Fruit fly (Drosophila melanogaster) whole organism, embryonic: Measurements from ENCODE around the gene bsf.

Experiments used
- Aef1 ChIP-seq: fragments of 200-800 bp; sonication (Bioruptor generic); IDR thresholded peaks from 3 replicates; pipeline ENCODE4 v1.3.6; 2022; ENCODE audit warnings: missing biosample characterization, missing genetic modification characterization
- B-H2 ChIP-seq: fragments of 200-800 bp; sonication (Bioruptor generic); optimal IDR thresholded peaks from 2 replicates; lab custom pipeline; 2018; ENCODE audit warnings: missing biosample characterization, mild to moderate bottlenecking, missing genetic modification characterization
- Bgb ChIP-seq: fragments of 200-800 bp; sonication (Bioruptor generic); IDR thresholded peaks from 2 replicates; pipeline ENCODE4 v1.3.6; 2022; ENCODE audit warnings: missing biosample characterization, missing genetic modification characterization; ENCODE audit not compliant: partially characterized antibody
- CG1024 ChIP-seq: fragments of 200-800 bp; sonication (Bioruptor generic); IDR thresholded peaks from 2 replicates; pipeline ENCODE4 v1.3.6; 2022; ENCODE audit warnings: missing biosample characterization, missing genetic modification characterization
- CG10543 ChIP-seq: fragments of 200-800 bp; sonication (Bioruptor generic); optimal IDR thresholded peaks from 3 replicates; lab custom pipeline; 2017; ENCODE audit warnings: missing biosample characterization, mild to moderate bottlenecking, missing genetic modification characterization, moderate library complexity
- CG11247 ChIP-seq: fragments of 200-800 bp; sonication (Bioruptor generic); IDR thresholded peaks from 2 replicates; pipeline ENCODE4 v1.3.6; 2022; ENCODE audit warnings: missing biosample characterization, missing genetic modification characterization
- CG11398 ChIP-seq: fragments of 200-800 bp; sonication (Bioruptor generic); optimal IDR thresholded peaks from 2 replicates; lab custom pipeline; 2016; ENCODE audit warnings: missing biosample characterization, missing genetic modification characterization
- CG11695 ChIP-seq: fragments of 200-800 bp; sonication (Bioruptor generic); IDR thresholded peaks from 3 replicates; pipeline ENCODE4 v1.3.6; 2022; ENCODE audit warnings: missing biosample characterization, missing genetic modification characterization
- CG12071 ChIP-seq: fragments of 200-800 bp; sonication (Bioruptor generic); optimal IDR thresholded peaks from 3 replicates; lab custom pipeline; 2018; ENCODE audit warnings: missing biosample characterization, mild to moderate bottlenecking, missing genetic modification characterization
- CG12659 ChIP-seq: fragments of 200-800 bp; sonication (Bioruptor generic); optimal IDR thresholded peaks from 3 replicates; lab custom pipeline; 2017; ENCODE audit warnings: mild to moderate bottlenecking, missing biosample characterization, missing genetic modification reagents, missing genetic modification characterization
- CG12942 ChIP-seq: fragments of 200-800 bp; sonication (Bioruptor generic); optimal IDR thresholded peaks from 3 replicates; lab custom pipeline; 2016; ENCODE audit warnings: missing biosample characterization, missing genetic modification characterization
- CG13287 ChIP-seq: fragments of 200-800 bp; sonication (Bioruptor generic); IDR thresholded peaks from 2 replicates; pipeline ENCODE4 v1.3.6; 2022; ENCODE audit warnings: missing biosample characterization, missing genetic modification characterization; ENCODE audit not compliant: partially characterized antibody
- CG13296 ChIP-seq: fragments of 200-800 bp; sonication (Bioruptor generic); optimal IDR thresholded peaks from 3 replicates; lab custom pipeline; 2018; ENCODE audit warnings: missing biosample characterization, mild to moderate bottlenecking, missing genetic modification characterization
- CG14050 ChIP-seq: fragments of 200-800 bp; sonication (Bioruptor generic); IDR thresholded peaks from 3 replicates; pipeline ENCODE4 v1.3.6; 2022; ENCODE audit warnings: missing biosample characterization, missing genetic modification characterization
- CG15269 ChIP-seq: fragments of 200-800 bp; sonication (Bioruptor generic); optimal IDR thresholded peaks from 2 replicates; lab custom pipeline; 2018; ENCODE audit warnings: missing biosample characterization, mild to moderate bottlenecking, missing genetic modification characterization, moderate library complexity
- CG1603 ChIP-seq: fragments of 200-800 bp; sonication (Bioruptor generic); optimal IDR thresholded peaks from 2 replicates; lab custom pipeline; 2019; ENCODE audit warnings: missing biosample characterization, mild to moderate bottlenecking, missing genetic modification characterization, moderate library complexity
- CG17328 ChIP-seq: fragments of 200-800 bp; sonication (Bioruptor generic); IDR thresholded peaks from 2 replicates; pipeline ENCODE4 v1.3.6; 2022; ENCODE audit warnings: missing biosample characterization, missing genetic modification characterization
- CG3163 ChIP-seq: fragments of 200-800 bp; sonication (Bioruptor generic); optimal IDR thresholded peaks from 3 replicates; lab custom pipeline; 2016; ENCODE audit warnings: missing biosample characterization, missing genetic modification characterization
- CG34224 ChIP-seq: fragments of 200-800 bp; sonication (Bioruptor generic); IDR thresholded peaks from 3 replicates; pipeline ENCODE4 v1.3.6; 2022; ENCODE audit warnings: missing biosample characterization, missing genetic modification characterization; ENCODE audit not compliant: partially characterized antibody
- CG42726 ChIP-seq: fragments of 200-800 bp; sonication (Bioruptor generic); IDR thresholded peaks from 2 replicates; pipeline ENCODE4 v1.3.6; 2022; ENCODE audit warnings: missing biosample characterization, missing genetic modification characterization; ENCODE audit not compliant: partially characterized antibody
- CG4820 ChIP-seq: fragments of 200-800 bp; sonication (Bioruptor generic); optimal IDR thresholded peaks from 3 replicates; lab custom pipeline; 2016; ENCODE audit warnings: missing biosample characterization, missing genetic modification characterization
- CG6175 ChIP-seq: fragments of 200-800 bp; sonication (Bioruptor generic); IDR thresholded peaks from 3 replicates; pipeline ENCODE4 v1.3.6; 2022; ENCODE audit warnings: missing biosample characterization, missing genetic modification characterization
- CG8359 ChIP-seq: fragments of 200-800 bp; sonication (Bioruptor generic); optimal IDR thresholded peaks from 2 replicates; lab custom pipeline; 2017; ENCODE audit warnings: missing biosample characterization, mild to moderate bottlenecking, missing genetic modification characterization, borderline replicate concordance
- CG9932 ChIP-seq: fragments of 200-800 bp; sonication (Bioruptor generic); IDR thresholded peaks from 2 replicates; pipeline ENCODE4 v1.3.6; 2022; ENCODE audit warnings: missing biosample characterization, missing genetic modification characterization
- Elba2 ChIP-seq: fragments of 200-800 bp; sonication (Bioruptor generic); optimal IDR thresholded peaks from 3 replicates; lab custom pipeline; 2016; ENCODE audit warnings: missing biosample characterization, missing genetic modification characterization
- Ets65A ChIP-seq: fragments of 200-800 bp; sonication (Bioruptor generic); peaks from one replicate; lab custom pipeline; 2016; ENCODE audit warnings: missing biosample characterization, missing genetic modification characterization
- Lhr ChIP-seq: fragments of 200-800 bp; sonication (Bioruptor generic); optimal IDR thresholded peaks from 3 replicates; lab custom pipeline; 2017; ENCODE audit warnings: mild to moderate bottlenecking, missing biosample characterization, missing genetic modification reagents, missing genetic modification characterization
- MESR4 ChIP-seq: fragments of 200-800 bp; sonication (Bioruptor generic); optimal IDR thresholded peaks from 2 replicates; lab custom pipeline; 2018; ENCODE audit warnings: missing biosample characterization, mild to moderate bottlenecking, missing genetic modification characterization, moderate library complexity
- Mrtf ChIP-seq: fragments of 200-800 bp; sonication (Bioruptor generic); IDR thresholded peaks from 3 replicates; pipeline ENCODE4 v1.3.6; 2022; ENCODE audit warnings: missing biosample characterization, missing genetic modification characterization
- Nf-YB ChIP-seq: fragments of 200-800 bp; sonication (Bioruptor generic); optimal IDR thresholded peaks from 3 replicates; lab custom pipeline; 2019; ENCODE audit warnings: missing biosample characterization, mild to moderate bottlenecking, missing genetic modification characterization, moderate library complexity
- Sry-δ ChIP-seq: fragments of 200-800 bp; sonication (Bioruptor generic); optimal IDR thresholded peaks from 2 replicates; lab custom pipeline; 2016; ENCODE audit warnings: missing biosample characterization, missing genetic modification characterization
- chm ChIP-seq: fragments of 200-800 bp; sonication (Bioruptor generic); IDR thresholded peaks from 2 replicates; pipeline ENCODE4 v1.3.6; 2022; ENCODE audit warnings: missing biosample characterization, missing genetic modification characterization
- crol ChIP-seq: fragments of 200-800 bp; sonication (Bioruptor generic); IDR thresholded peaks from 2 replicates; pipeline ENCODE4 v1.3.6; 2022; ENCODE audit warnings: missing biosample characterization, missing genetic modification characterization
- dimm ChIP-seq: fragments of 200-800 bp; sonication (Bioruptor generic); IDR thresholded peaks from 2 replicates; pipeline ENCODE4 v1.3.6; 2022; ENCODE audit warnings: missing biosample characterization, missing genetic modification characterization
- ewg ChIP-seq: fragments of 200-800 bp; sonication (Bioruptor generic); optimal IDR thresholded peaks from 3 replicates; lab custom pipeline; 2017; ENCODE audit warnings: mild to moderate bottlenecking, missing biosample characterization, missing genetic modification reagents, missing genetic modification characterization
- exex ChIP-seq: fragments of 200-800 bp; sonication (Bioruptor generic); optimal IDR thresholded peaks from 4 replicates; lab custom pipeline; 2018; ENCODE audit warnings: missing biosample characterization, mild to moderate bottlenecking, missing genetic modification characterization, moderate library complexity
- gce ChIP-seq: fragments of 200-800 bp; sonication (Bioruptor generic); IDR thresholded peaks from 3 replicates; pipeline ENCODE4 v1.3.6; 2022; ENCODE audit warnings: missing biosample characterization, missing genetic modification characterization
- lbe ChIP-seq: fragments of 200-800 bp; sonication (Bioruptor generic); optimal IDR thresholded peaks from 2 replicates; lab custom pipeline; 2016; ENCODE audit warnings: missing biosample characterization, mild to moderate bottlenecking, missing genetic modification characterization
- lilli ChIP-seq: fragments of 200-800 bp; sonication (Bioruptor generic); optimal IDR thresholded peaks from 3 replicates; lab custom pipeline; 2016; ENCODE audit warnings: missing biosample characterization, missing genetic modification characterization
- nerfin-2 ChIP-seq: fragments of 200-800 bp; sonication (Bioruptor generic); IDR thresholded peaks from 2 replicates; pipeline ENCODE4 v1.3.6; 2022; ENCODE audit warnings: missing biosample characterization, missing genetic modification characterization; ENCODE audit not compliant: partially characterized antibody
- otp ChIP-seq: fragments of 200-800 bp; sonication (Bioruptor generic); IDR thresholded peaks from 3 replicates; pipeline ENCODE4, ENCODE4 v1.3.6; 2022; ENCODE audit warnings: missing biosample characterization, missing genetic modification characterization
- pb ChIP-seq: fragments of 200-800 bp; sonication (Bioruptor generic); optimal IDR thresholded peaks from 3 replicates; lab custom pipeline; 2016; ENCODE audit warnings: missing biosample characterization, missing genetic modification characterization
- slbo ChIP-seq: fragments of 200-800 bp; sonication (Bioruptor generic); IDR thresholded peaks from 2 replicates; pipeline ENCODE4 v1.3.6; 2022; ENCODE audit warnings: missing biosample characterization, missing genetic modification characterization
- tin ChIP-seq: fragments of 200-800 bp; sonication (Bioruptor generic); optimal IDR thresholded peaks from 3 replicates; lab custom pipeline; 2016; ENCODE audit warnings: missing biosample characterization, missing genetic modification characterization
- trem ChIP-seq: fragments of 200-800 bp; optimal IDR thresholded peaks from 3 replicates; lab custom pipeline; 2019; ENCODE audit warnings: missing biosample characterization, mild to moderate bottlenecking, missing genetic modification characterization, moderate library complexity

Gene bsf

DNA sequence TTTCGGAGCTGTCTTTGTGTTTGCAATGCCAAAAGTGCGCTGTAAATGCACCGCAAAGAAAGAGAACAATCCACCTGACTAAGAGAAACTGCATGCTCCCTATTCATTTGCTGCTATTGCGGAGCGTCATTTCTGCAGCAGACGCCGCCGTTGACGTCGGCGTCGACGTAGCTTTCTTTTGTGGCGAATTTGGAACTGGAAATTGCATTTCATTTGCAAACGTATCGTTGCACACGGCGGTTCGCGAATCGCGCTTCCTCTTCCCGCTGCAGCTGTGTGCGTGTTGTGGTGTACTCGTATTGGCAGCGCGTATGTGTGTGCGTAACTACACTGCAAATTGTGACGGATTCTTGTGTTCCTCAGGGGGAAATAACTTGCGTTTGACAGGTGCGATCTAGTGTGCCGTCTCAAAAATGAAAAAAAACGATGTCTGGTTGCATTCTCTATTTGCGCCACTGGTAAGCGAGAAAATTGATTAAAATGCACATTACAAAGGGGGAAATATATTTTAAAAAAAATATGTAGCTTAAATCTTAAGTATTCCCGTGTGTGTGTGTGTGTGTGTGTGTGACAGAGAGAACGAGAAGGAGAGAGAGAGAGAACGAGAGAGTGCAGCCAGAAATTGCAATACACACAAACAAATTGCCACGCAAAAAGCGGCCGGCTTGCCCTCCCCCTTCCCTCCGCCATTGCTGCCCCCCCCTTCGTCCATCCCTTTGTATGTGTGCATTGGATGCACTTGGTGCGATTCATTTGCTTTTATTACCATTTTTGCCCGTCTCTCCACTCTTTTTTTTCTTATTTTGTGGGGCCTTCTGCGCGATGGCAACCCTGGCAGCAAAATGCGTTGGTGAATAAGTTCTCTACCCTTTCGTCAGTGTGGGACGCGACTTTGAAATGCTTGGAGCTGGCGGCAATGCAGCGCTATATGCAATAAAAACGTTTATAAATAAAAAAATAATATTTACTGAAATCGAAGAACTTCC, 1.4 kb upstream of the bsf start (continued):
- TF ChIP-seq CG17328 (GFP tag; lab: Robert Waterston, UW) (no peak), tin (GFP tag; lab: Kevin White, UChicago) (no peak), CG42726 (GFP tag; lab: Robert Waterston, UW) (no peak), B-H2 (GFP tag; lab: Kevin White, UChicago) (no peak)

DNA sequence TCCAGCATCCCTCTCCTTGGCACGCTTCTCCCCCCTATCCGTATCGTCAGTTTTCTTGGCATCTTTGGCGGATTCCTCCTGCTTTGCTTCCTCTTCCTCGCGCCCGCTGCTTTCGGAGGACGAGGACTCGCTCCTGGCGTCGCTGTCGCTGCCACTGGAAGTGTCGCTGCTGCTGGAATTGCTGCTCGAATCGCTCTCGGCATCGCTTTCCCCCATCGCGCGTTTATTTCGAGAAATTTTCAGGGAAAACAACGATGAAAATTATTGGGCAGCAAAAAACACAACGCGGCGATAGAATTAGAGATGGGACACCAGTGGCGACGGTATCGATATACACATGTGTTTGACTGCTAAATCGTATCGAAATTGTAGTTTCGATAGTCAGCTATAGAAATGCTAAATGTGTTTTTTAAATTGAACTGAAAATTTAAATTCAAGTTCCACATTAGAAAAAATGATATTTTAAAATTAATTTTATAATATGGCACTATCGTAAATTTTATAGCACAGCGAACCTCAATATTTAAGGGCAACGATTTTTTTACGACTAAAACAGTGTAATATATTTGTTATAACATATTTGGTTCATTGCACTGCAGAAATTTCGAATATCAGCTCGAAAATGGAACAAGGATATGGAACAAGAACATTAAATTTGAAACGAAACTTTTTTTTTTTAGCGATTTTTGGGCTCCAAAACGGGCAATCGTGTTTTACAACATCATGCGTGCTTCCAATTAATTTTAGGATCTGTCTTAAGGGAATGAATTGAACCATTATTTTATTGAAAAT, 5.6 kb downstream of the bsf start, which contains the start of gene ncm:
Gene ncm, minus strand, starts transcription at position 319 of the 792 bp plus-strand sequence.
- TF ChIP-seq Bgb (GFP tag; lab: Robert Waterston, UW) (peak; percentile 90), dimm (GFP tag; lab: Robert Waterston, UW) (no peak), CG12659 (GFP tag; lab: Kevin White, UChicago) (peak; percentile 53), CG12071 (GFP tag; lab: Kevin White, UChicago) (no peak), crol (GFP tag; lab: Robert Waterston, UW) (0 out of 2 replicates have a peak, but pooled peaks have one; percentile 22), CG11398 (GFP tag; lab: Kevin White, UChicago) (no peak), CG3163 (GFP tag; lab: Kevin White, UChicago) (no peak), CG11695 (no peak), gce (GFP tag; lab: Robert Waterston, UW) (no peak), CG9932 (GFP tag; lab: Robert Waterston, UW) (peak; percentile 41; the same call in 1 of the 2 replicates), lbe (GFP tag; lab: Kevin White, UChicago) (no peak), CG13296 (GFP tag; lab: Kevin White, UChicago) (no peak), Aef1 (no peak), Nf-YB (GFP tag; lab: Kevin White, UChicago) (no peak), CG10543 (GFP tag; lab: Kevin White, UChicago) (no peak), Sry-δ (GFP tag; lab: Kevin White, UChicago) (peak; percentile 90), CG8359 (GFP tag; lab: Kevin White, UChicago) (no peak), CG12942 (GFP tag; lab: Kevin White, UChicago) (no peak), CG1024 (GFP tag; lab: Robert Waterston, UW) (no peak), CG6175 (GFP tag; lab: Robert Waterston, UW) (no peak), CG1603 (peak; percentile 93), Lhr (peak; percentile 11), slbo (GFP tag; lab: Robert Waterston, UW) (no peak; the same call in 1 of the 2 replicates), CG14050 (no peak), Mrtf (GFP tag; lab: Robert Waterston, UW) (no peak), Ets65A (peak; percentile 74), exex (tag; lab: Kevin White, UChicago) (no peak), otp (GFP tag; lab: Robert Waterston, UW) (no peak), CG11247 (no peak), CG4820 (no peak), nerfin-2 (GFP tag; lab: Robert Waterston, UW) (peak; percentile 63), trem (tag; lab: Kevin White, UChicago) (peak; percentile 54), chm (no peak), pb (GFP tag; lab: Kevin White, UChicago) (no peak), lilli (GFP tag; lab: Kevin White, UChicago) (peak; percentile 33), Elba2 (no peak), CG13287 (peak; percentile 94), MESR4 (GFP tag; lab: Kevin White, UChicago) (peak; percentile 73), ewg (GFP tag; lab: Kevin White, UChicago) (no peak), CG15269 (tag; lab: Kevin White, UChicago) (no peak), CG34224 (GFP tag; lab: Robert Waterston, UW) (peak; percentile 92)
